Worm (Caenorhabditis elegans) whole organism, L3 larva: ENCODE data around the gene Y73F8A.32.

ENCODE experiments used
- R02D3.7 ChIP-seq: fragments of 150-350 bp; optimal IDR thresholded peaks from 2 replicates; lab custom pipeline; 2014; ENCODE audit warnings: missing biosample characterization, missing genetic modification characterization
- ZK546.5 ChIP-seq: sonication (generic microtip); optimal IDR thresholded peaks from 2 replicates; lab custom pipeline; 2017; ENCODE audit warnings: missing biosample characterization, missing genetic modification characterization
- aly-2 ChIP-seq: fragments of 150-350 bp; optimal IDR thresholded peaks from 2 replicates; lab custom pipeline; 2014; ENCODE audit warnings: missing biosample characterization, missing genetic modification characterization
- ama-1 ChIP-seq: fragments of 150-350 bp; optimal IDR thresholded peaks from 2 replicates; lab custom pipeline; 2018
- ceh-28 ChIP-seq: fragments of 150-350 bp; optimal IDR thresholded peaks from 2 replicates; lab custom pipeline; 2014; ENCODE audit warnings: missing biosample characterization, missing genetic modification reagents, missing genetic modification characterization
- ceh-82 ChIP-seq: fragments of 150-350 bp; optimal IDR thresholded peaks from 2 replicates; lab custom pipeline; 2014; ENCODE audit warnings: missing biosample characterization, missing genetic modification characterization
- daf-12 ChIP-seq: fragments of 150-350 bp; optimal IDR thresholded peaks from 2 replicates; lab custom pipeline; 2014; ENCODE audit warnings: missing biosample characterization, missing genetic modification reagents, missing genetic modification characterization
- egl-27 ChIP-seq: sonication (generic microtip); optimal IDR thresholded peaks from 4 replicates; lab custom pipeline; 2017; ENCODE audit warnings: missing biosample characterization, missing genetic modification reagents, missing genetic modification characterization
- elt-1 ChIP-seq: fragments of 150-350 bp; optimal IDR thresholded peaks from 2 replicates; lab custom pipeline; 2014; ENCODE audit warnings: missing biosample characterization, missing genetic modification characterization
- elt-2 ChIP-seq: sonication (generic microtip); optimal IDR thresholded peaks from 2 replicates; lab custom pipeline; 2016; ENCODE audit warnings: missing genetic modification reagents, mild to moderate bottlenecking, missing genetic modification characterization, missing compliant biosample characterization
- elt-3 ChIP-seq, 3 experiments: fragments of 150-350 bp in 1 of 3; sonication (generic microtip) in 2 of 3; optimal IDR thresholded peaks; 2 replicates in 2 of 3; 4 replicates in 1 of 3; lab custom pipeline; 2014 to 2017; ENCODE audit warnings: missing biosample characterization in 3 of 3, missing genetic modification characterization in 3 of 3
- eor-1 ChIP-seq, 2 experiments: fragments of 150-350 bp; optimal IDR thresholded peaks; 2 replicates each; lab custom pipeline; 2014 to 2018; ENCODE audit warnings: missing biosample characterization in 2 of 2, missing genetic modification characterization in 2 of 2
- fkh-10 ChIP-seq: sonication (generic microtip); optimal IDR thresholded peaks from 2 replicates; lab custom pipeline; 2017; ENCODE audit warnings: missing biosample characterization, missing genetic modification reagents, missing genetic modification characterization
- fkh-2 ChIP-seq: fragments of 150-350 bp; optimal IDR thresholded peaks from 2 replicates; lab custom pipeline; 2014; ENCODE audit warnings: missing biosample characterization, missing genetic modification reagents, missing genetic modification characterization
- hmg-11 ChIP-seq: sonication (generic microtip); optimal IDR thresholded peaks from 2 replicates; lab custom pipeline; 2016; ENCODE audit warnings: missing genetic modification characterization, missing compliant biosample characterization
- jun-1 ChIP-seq: fragments of 150-350 bp; optimal IDR thresholded peaks from 2 replicates; lab custom pipeline; 2014; ENCODE audit warnings: missing biosample characterization, missing genetic modification reagents, missing genetic modification characterization
- lin-15B ChIP-seq: fragments of 150-350 bp; optimal IDR thresholded peaks from 2 replicates; lab custom pipeline; 2014; ENCODE audit warnings: missing biosample characterization, missing genetic modification characterization
- lin-39 ChIP-seq: fragments of 150-350 bp; optimal IDR thresholded peaks from 2 replicates; lab custom pipeline; 2018; ENCODE audit warnings: missing biosample characterization, missing genetic modification reagents, missing genetic modification characterization
- lsy-12 ChIP-seq: sonication (generic microtip); optimal IDR thresholded peaks from 2 replicates; lab custom pipeline; 2016; ENCODE audit warnings: mild to moderate bottlenecking, missing genetic modification characterization, missing compliant biosample characterization
- mml-1 ChIP-seq: fragments of 150-350 bp; sonication (generic microtip); optimal IDR thresholded peaks from 3 replicates; lab custom pipeline; 2014; ENCODE audit warnings: missing biosample characterization, missing genetic modification characterization
- nfya-1 ChIP-seq: sonication (generic microtip); optimal IDR thresholded peaks from 2 replicates; lab custom pipeline; 2017; ENCODE audit warnings: missing genetic modification characterization, mild to moderate bottlenecking, missing compliant biosample characterization, antibody characterized with exemption, moderate library complexity; ENCODE audit not compliant: insufficient read depth
- nhr-11 ChIP-seq: fragments of 150-350 bp; optimal IDR thresholded peaks from 2 replicates; lab custom pipeline; 2014; ENCODE audit warnings: missing biosample characterization, missing genetic modification characterization
- nhr-12 ChIP-seq: fragments of 150-350 bp; optimal IDR thresholded peaks from 2 replicates; lab custom pipeline; 2014; ENCODE audit warnings: missing biosample characterization, missing genetic modification characterization
- nhr-23 ChIP-seq: fragments of 150-350 bp; optimal IDR thresholded peaks from 2 replicates; lab custom pipeline; 2014; ENCODE audit warnings: missing biosample characterization, missing genetic modification reagents, missing genetic modification characterization
- nhr-25 ChIP-seq: sonication (generic microtip); optimal IDR thresholded peaks from 2 replicates; lab custom pipeline; 2017; ENCODE audit warnings: missing biosample characterization, missing genetic modification characterization
- nhr-28 ChIP-seq: fragments of 150-350 bp; optimal IDR thresholded peaks from 2 replicates; lab custom pipeline; 2014; ENCODE audit warnings: missing biosample characterization, missing genetic modification characterization
- nhr-67 ChIP-seq: fragments of 150-350 bp; optimal IDR thresholded peaks from 2 replicates; lab custom pipeline; 2014; ENCODE audit warnings: missing biosample characterization, missing genetic modification characterization
- nhr-76 ChIP-seq: fragments of 150-350 bp; sonication (generic microtip); optimal IDR thresholded peaks from 5 replicates; lab custom pipeline; 2014; ENCODE audit warnings: missing biosample characterization, missing genetic modification characterization
- nhr-77 ChIP-seq: fragments of 150-350 bp; optimal IDR thresholded peaks from 2 replicates; lab custom pipeline; 2014; ENCODE audit warnings: missing biosample characterization, missing genetic modification characterization
- pqm-1 ChIP-seq: fragments of 150-350 bp; optimal IDR thresholded peaks from 2 replicates; lab custom pipeline; 2017; ENCODE audit warnings: missing biosample characterization, missing genetic modification characterization, inconsistent platforms
- sea-2 ChIP-seq: fragments of 150-350 bp; sonication (generic microtip); optimal IDR thresholded peaks from 4 replicates; lab custom pipeline; 2014; ENCODE audit warnings: missing biosample characterization, missing genetic modification reagents, missing genetic modification characterization
- skn-1 ChIP-seq: fragments of 150-350 bp; optimal IDR thresholded peaks from 2 replicates; lab custom pipeline; 2014; ENCODE audit warnings: missing biosample characterization, missing genetic modification characterization
- snpc-4 ChIP-seq: fragments of 150-350 bp; optimal IDR thresholded peaks from 2 replicates; lab custom pipeline; 2014; ENCODE audit warnings: missing biosample characterization, missing genetic modification characterization
- tbx-2 ChIP-seq: sonication (generic microtip); optimal IDR thresholded peaks from 2 replicates; lab custom pipeline; 2016; ENCODE audit warnings: mild to moderate bottlenecking, missing genetic modification characterization, missing compliant biosample characterization
- unc-39 ChIP-seq: sonication (generic microtip); optimal IDR thresholded peaks from 4 replicates; lab custom pipeline; 2017; ENCODE audit warnings: missing biosample characterization, missing genetic modification characterization
- unc-62 ChIP-seq: fragments of 150-350 bp; sonication (generic microtip); optimal IDR thresholded peaks from 4 replicates; lab custom pipeline; 2014; ENCODE audit warnings: missing biosample characterization, missing genetic modification reagents, missing genetic modification characterization
- zag-1 ChIP-seq: fragments of 150-350 bp; optimal IDR thresholded peaks from 2 replicates; lab custom pipeline; 2014; ENCODE audit warnings: missing biosample characterization, missing genetic modification characterization
- ztf-11 ChIP-seq: fragments of 150-350 bp; optimal IDR thresholded peaks from 2 replicates; lab custom pipeline; 2014; ENCODE audit warnings: missing biosample characterization, missing genetic modification characterization
- ztf-4 ChIP-seq: fragments of 150-350 bp; optimal IDR thresholded peaks from 2 replicates; lab custom pipeline; 2014; ENCODE audit warnings: missing biosample characterization, missing genetic modification characterization

Gene Y73F8A.32

ce11 chrIV:15559065-15559464, 37.8 kb upstream of the Y73F8A.32 start:
- peak; percentile 59 for TF ChIP-seq ceh-28 (tag; lab: Kevin White, UChicago)
- TF ChIP-seq nfya-1 (tag; lab: Kevin White, UChicago) = peak; percentile 71
- TF ChIP-seq unc-39 = no peak
- no peak for TF ChIP-seq lsy-12
- TF ChIP-seq fkh-10 (GFP tag; lab: Kevin White, UChicago) = no peak
- TF ChIP-seq ZK546.5 = no peak
- TF ChIP-seq mml-1 (tag; lab: Kevin White, UChicago) = no peak
- TF ChIP-seq egl-27 (tag; lab: Kevin White, UChicago) = no peak
- no peak for TF ChIP-seq ceh-82 (tag; lab: Kevin White, UChicago)
- TF ChIP-seq elt-2 (tag; lab: Kevin White, UChicago) = peak; percentile 83
- TF ChIP-seq R02D3.7 = no peak
- TF ChIP-seq unc-62 (GFP tag; lab: Kevin White, UChicago) = no peak
- no peak for TF ChIP-seq zag-1
- peak; percentile 26 for TF ChIP-seq pqm-1 (tag; lab: Kevin White, UChicago)
- no peak for TF ChIP-seq aly-2 (tag; lab: Kevin White, UChicago)
- TF ChIP-seq ztf-4 (tag; lab: Kevin White, UChicago) = no peak
- TF ChIP-seq skn-1 (tag; lab: Kevin White, UChicago) = no peak
- TF ChIP-seq jun-1 = no peak
- no peak for TF ChIP-seq daf-12
- no peak for TF ChIP-seq ama-1 (lab: Kevin White, UChicago)
- TF ChIP-seq lin-15B = no peak

- TF ChIP-seq nfya-1 (tag; lab: Kevin White, UChicago) (no peak), egl-27 (tag; lab: Kevin White, UChicago) (no peak), unc-62 (GFP tag; lab: Kevin White, UChicago) (no peak), fkh-10 (GFP tag; lab: Kevin White, UChicago) (no peak), nhr-67 (tag; lab: Kevin White, UChicago) (no peak), nhr-12 (tag; lab: Kevin White, UChicago) (no peak), sea-2 (GFP tag; lab: Kevin White, UChicago) (no peak), lin-15B (no peak), ZK546.5 (no peak), elt-1 (no peak), eor-1 (tag; optimal IDR thresholded peaks at IDR 0.05; lab: Kevin White, UChicago) (no peak), skn-1 (tag; lab: Kevin White, UChicago) (no peak), elt-3 (tag; optimal IDR thresholded peaks at IDR 0.05; lab: Kevin White, UChicago) (no peak), nhr-11 (tag; lab: Kevin White, UChicago) (no peak), fkh-2 (tag; lab: Kevin White, UChicago) (no peak)
Measured at ce11 chrIV:15554771-15555170, 33.5 kb upstream of the Y73F8A.32 start.

- TF ChIP-seq zag-1 (no peak), sea-2 (GFP tag; lab: Kevin White, UChicago) (no peak), fkh-10 (GFP tag; lab: Kevin White, UChicago) (no peak), hmg-11 (tag; lab: Kevin White, UChicago) (no peak), ceh-28 (tag; lab: Kevin White, UChicago) (no peak), skn-1 (tag; lab: Kevin White, UChicago) (no peak), lin-39 (tag; lab: Kevin White, UChicago) (no peak), nhr-77 (no peak), nhr-28 (tag; lab: Kevin White, UChicago) (no peak)
Measured at ce11 chrIV:15539447-15539994, 18.3 kb upstream of the Y73F8A.32 start, which contains the start of gene Y73F8A.35. TSS of gene Y73F8A.35 (minus strand) at chrIV:15539944.

ce11 chrIV:15537338-15537737, 16.1 kb upstream of the Y73F8A.32 start:
- TF ChIP-seq ztf-4 (tag; lab: Kevin White, UChicago) (no peak), ztf-11 (tag; lab: Kevin White, UChicago) (no peak), nhr-25 (tag; lab: Kevin White, UChicago) (no peak), jun-1 (no peak), pqm-1 (tag; lab: Kevin White, UChicago) (no peak), aly-2 (tag; lab: Kevin White, UChicago) (no peak), nhr-76 (no peak), skn-1 (tag; lab: Kevin White, UChicago) (no peak), nhr-23 (tag; lab: Kevin White, UChicago) (no peak), unc-62 (GFP tag; lab: Kevin White, UChicago) (no peak), fkh-10 (GFP tag; lab: Kevin White, UChicago) (no peak), nhr-67 (tag; lab: Kevin White, UChicago) (no peak), unc-39 (no peak), tbx-2 (tag; lab: Kevin White, UChicago) (no peak), elt-2 (tag; lab: Kevin White, UChicago) (no peak), elt-1 (no peak), mml-1 (tag; lab: Kevin White, UChicago) (no peak), ceh-28 (tag; lab: Kevin White, UChicago) (no peak), ZK546.5 (no peak), snpc-4 (no peak)
